Fruit fly (Drosophila melanogaster) whole organism, pupa: ENCODE measurements around the gene por.

Experiments used
- CG10348 ChIP-seq: fragments of 200-800 bp; sonication (Bioruptor generic); IDR thresholded peaks from 2 replicates; pipeline ENCODE4 v1.3.6; 2022; ENCODE audit warnings: missing biosample characterization, missing genetic modification characterization
- CG12605 ChIP-seq: fragments of 200-800 bp; sonication (Bioruptor generic); IDR thresholded peaks from 2 replicates; pipeline ENCODE4 v1.3.6; 2022; ENCODE audit warnings: missing biosample characterization, missing genetic modification characterization
- CG13204 ChIP-seq: fragments of 200-800 bp; sonication (Bioruptor generic); optimal IDR thresholded peaks from 2 replicates; lab custom pipeline; 2018; ENCODE audit warnings: missing biosample characterization, mild to moderate bottlenecking, missing genetic modification characterization, moderate library complexity
- CG14655 ChIP-seq: fragments of 200-800 bp; sonication (Bioruptor generic); optimal IDR thresholded peaks from 3 replicates; lab custom pipeline; 2017; ENCODE audit warnings: mild to moderate bottlenecking, missing biosample characterization, missing genetic modification reagents, missing genetic modification characterization
- CG15710 ChIP-seq: fragments of 200-800 bp; sonication (Bioruptor generic); optimal IDR thresholded peaks from 2 replicates; lab custom pipeline; 2018; ENCODE audit warnings: missing biosample characterization, mild to moderate bottlenecking, missing genetic modification characterization, moderate library complexity
- CG17806 ChIP-seq: fragments of 200-800 bp; sonication (Bioruptor generic); optimal IDR thresholded peaks from 2 replicates; lab custom pipeline; 2018; ENCODE audit warnings: missing biosample characterization, mild to moderate bottlenecking, missing genetic modification characterization, moderate library complexity
- CG32121 ChIP-seq: fragments of 200-800 bp; sonication (Bioruptor generic); IDR thresholded peaks from 2 replicates; pipeline ENCODE4 v1.3.6; 2022; ENCODE audit warnings: missing biosample characterization, missing genetic modification characterization
- CG34367 ChIP-seq: fragments of 200-800 bp; sonication (Bioruptor generic); optimal IDR thresholded peaks from 2 replicates; lab custom pipeline; 2018; ENCODE audit warnings: missing biosample characterization, mild to moderate bottlenecking, missing genetic modification characterization
- CG4496 ChIP-seq: fragments of 200-800 bp; sonication (Bioruptor generic); IDR thresholded peaks from 3 replicates; pipeline ENCODE4 v1.3.6; 2022; ENCODE audit warnings: missing biosample characterization, missing genetic modification characterization
- CG8159 ChIP-seq: fragments of 200-800 bp; sonication (Bioruptor generic); optimal IDR thresholded peaks from 3 replicates; lab custom pipeline; 2018; ENCODE audit warnings: missing biosample characterization, mild to moderate bottlenecking, missing genetic modification characterization, moderate library complexity
- CG8301 ChIP-seq: fragments of 200-800 bp; sonication (Bioruptor generic); optimal IDR thresholded peaks from 2 replicates; lab custom pipeline; 2018; ENCODE audit warnings: missing biosample characterization, mild to moderate bottlenecking, missing genetic modification characterization
- CG9948 ChIP-seq: fragments of 200-800 bp; sonication (Bioruptor generic); optimal IDR thresholded peaks from 2 replicates; lab custom pipeline; 2018; ENCODE audit warnings: missing biosample characterization, mild to moderate bottlenecking, missing genetic modification characterization, moderate library complexity
- D1 ChIP-seq: fragments of 200-800 bp; sonication (Bioruptor generic); optimal IDR thresholded peaks from 2 replicates; lab custom pipeline; 2018; ENCODE audit warnings: missing biosample characterization, mild to moderate bottlenecking, missing genetic modification characterization, moderate library complexity
- EcR ChIP-seq: fragments of 200-800 bp; sonication (Bioruptor generic); optimal IDR thresholded peaks from 3 replicates; lab custom pipeline; 2019; ENCODE audit warnings: missing biosample characterization, missing genetic modification characterization, mild to moderate bottlenecking, moderate library complexity, missing genetic modification reagents
- Ets98B ChIP-seq: fragments of 200-800 bp; sonication (Bioruptor generic); IDR thresholded peaks from 2 replicates; pipeline ENCODE4 v1.3.6; 2022; ENCODE audit warnings: missing biosample characterization, missing genetic modification characterization
- Pif1A ChIP-seq: fragments of 200-800 bp; sonication (Bioruptor generic); optimal IDR thresholded peaks from 3 replicates; lab custom pipeline; 2016; ENCODE audit warnings: missing biosample characterization, missing genetic modification characterization
- Pif1B ChIP-seq: fragments of 200-800 bp; sonication (Bioruptor generic); optimal IDR thresholded peaks from 3 replicates; lab custom pipeline; 2016; ENCODE audit warnings: missing biosample characterization, missing genetic modification characterization
- Snoo ChIP-seq: fragments of 200-800 bp; sonication (Bioruptor generic); optimal IDR thresholded peaks from 3 replicates; lab custom pipeline; 2017; ENCODE audit warnings: missing biosample characterization, mild to moderate bottlenecking, missing genetic modification characterization, inconsistent platforms
- fd96Ca ChIP-seq: fragments of 200-800 bp; sonication (Bioruptor generic); IDR thresholded peaks from 3 replicates; pipeline ENCODE4 v1.3.6; 2022; ENCODE audit warnings: missing biosample characterization, missing genetic modification characterization
- gl ChIP-seq: fragments of 200-800 bp; sonication (Bioruptor generic); optimal IDR thresholded peaks from 2 replicates; lab custom pipeline; 2018; ENCODE audit warnings: missing biosample characterization, mild to moderate bottlenecking, missing genetic modification characterization
- rn ChIP-seq: fragments of 200-800 bp; sonication (Bioruptor generic); IDR thresholded peaks from 2 replicates; pipeline ENCODE4 v1.3.6; 2022; ENCODE audit warnings: missing biosample characterization, missing genetic modification characterization

The por gene

DNA sequence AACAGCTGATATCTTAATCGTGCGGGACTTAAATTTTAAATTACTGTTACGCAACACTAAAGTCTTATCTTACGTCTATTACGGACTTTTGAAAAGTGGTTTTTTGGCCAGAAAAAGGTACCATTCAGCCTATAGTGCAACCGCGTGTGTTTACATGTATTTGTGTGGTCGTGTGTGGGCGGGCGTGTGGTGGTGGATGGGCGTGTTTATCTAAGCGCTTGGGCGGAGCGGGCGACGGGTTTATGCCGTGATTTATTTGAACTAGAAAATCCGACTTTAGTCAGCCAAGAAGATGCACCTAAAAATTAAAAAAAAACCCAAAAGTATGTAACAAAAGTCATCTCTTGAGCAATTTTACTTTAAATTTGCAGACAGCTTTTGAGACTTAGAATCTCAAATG is 16.2 kb downstream of the por start:
- TF ChIP-seq CG15710 (no peak), Ets98B (GFP tag; lab: Robert Waterston, UW) (no peak)

DNA sequence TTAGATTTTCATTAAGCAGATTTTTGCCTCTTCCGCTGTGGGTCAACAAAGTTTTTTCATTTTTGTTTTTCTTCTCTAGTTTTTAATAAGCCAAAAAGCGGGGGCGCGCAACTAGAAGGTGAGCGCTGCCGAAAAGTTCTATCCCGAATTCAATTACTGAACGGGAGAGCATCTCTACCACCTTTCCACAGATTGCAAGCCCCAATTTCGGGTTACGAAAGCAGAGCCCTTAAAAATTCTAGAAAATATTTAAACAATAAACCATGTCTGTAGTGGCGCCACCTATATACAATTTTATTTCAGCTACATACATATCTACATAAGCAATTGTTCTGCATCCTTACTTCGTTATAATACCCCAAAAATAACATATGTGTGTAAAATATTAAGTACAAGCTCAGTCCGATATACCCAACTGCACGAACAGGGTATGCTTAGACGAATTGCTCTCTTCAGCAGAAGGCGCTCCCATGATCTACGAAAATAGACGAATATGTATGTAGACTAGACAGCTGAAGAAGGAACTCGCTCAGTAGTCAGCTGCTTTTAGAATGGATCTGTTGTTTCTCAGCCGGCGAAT is 21.2 kb downstream of the por start, which contains the start of gene CG6106:
Gene CG6106 (plus strand): TSS at position 530 of the 580 bp plus-strand sequence.
- no peak for TF ChIP-seq CG9948 (tag; lab: Kevin White, UChicago)
- no peak for TF ChIP-seq Pif1B (GFP tag; lab: Kevin White, UChicago)
- no peak for TF ChIP-seq CG10348
- TF ChIP-seq CG15710, result no peak
- TF ChIP-seq D1 (tag; lab: Kevin White, UChicago), result no peak
- no peak for TF ChIP-seq Snoo
- no peak for TF ChIP-seq CG12605 (GFP tag; lab: Robert Waterston, UW)
- TF ChIP-seq gl, result no peak
- TF ChIP-seq CG32121 (GFP tag; lab: Robert Waterston, UW), result no peak

DNA sequence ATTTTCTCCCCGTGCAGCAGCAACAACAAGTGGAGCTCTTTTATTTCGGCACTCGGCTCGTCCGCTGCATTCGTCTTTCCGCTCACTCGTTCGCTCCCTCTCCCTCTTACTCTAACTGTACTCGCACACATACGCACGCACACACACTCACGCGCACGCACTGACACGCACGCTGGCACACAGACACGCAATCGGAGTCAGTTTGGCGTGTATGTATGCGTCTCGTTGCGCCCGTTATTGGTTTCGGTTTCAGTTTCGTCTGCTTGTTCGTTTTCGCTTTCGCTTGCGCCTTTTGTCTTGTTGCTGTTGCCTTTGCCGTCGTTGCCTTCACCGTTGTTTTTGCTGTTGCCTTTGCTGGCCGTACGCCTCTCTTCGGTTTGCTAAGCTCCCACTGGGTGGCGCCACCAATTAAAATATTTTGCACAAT is 21.9 kb downstream of the por start:
- TF ChIP-seq Pif1B (GFP tag; lab: Kevin White, UChicago) (no peak), CG34367 (tag; lab: Kevin White, UChicago) (no peak), CG13204 (GFP tag; lab: Kevin White, UChicago) (peak; percentile 73), CG14655 (GFP tag; lab: Kevin White, UChicago) (peak; percentile 27), fd96Ca (GFP tag; lab: Robert Waterston, UW) (0 out of 3 replicates have a peak, but pooled peaks have one; percentile 18), Pif1A (GFP tag; lab: Kevin White, UChicago) (no peak), rn (GFP tag; lab: Robert Waterston, UW) (no peak), CG4496 (peak; percentile 52; the same call in 1 of the 3 replicates), Snoo (peak; percentile 43), CG10348 (no peak), CG8159 (tag; lab: Kevin White, UChicago) (no peak), CG32121 (GFP tag; lab: Robert Waterston, UW) (no peak), Ets98B (GFP tag; lab: Robert Waterston, UW) (no peak), CG9948 (tag; lab: Kevin White, UChicago) (no peak), D1 (tag; lab: Kevin White, UChicago) (no peak), CG17806 (no peak), CG15710 (no peak), CG12605 (GFP tag; lab: Robert Waterston, UW) (no peak)

DNA sequence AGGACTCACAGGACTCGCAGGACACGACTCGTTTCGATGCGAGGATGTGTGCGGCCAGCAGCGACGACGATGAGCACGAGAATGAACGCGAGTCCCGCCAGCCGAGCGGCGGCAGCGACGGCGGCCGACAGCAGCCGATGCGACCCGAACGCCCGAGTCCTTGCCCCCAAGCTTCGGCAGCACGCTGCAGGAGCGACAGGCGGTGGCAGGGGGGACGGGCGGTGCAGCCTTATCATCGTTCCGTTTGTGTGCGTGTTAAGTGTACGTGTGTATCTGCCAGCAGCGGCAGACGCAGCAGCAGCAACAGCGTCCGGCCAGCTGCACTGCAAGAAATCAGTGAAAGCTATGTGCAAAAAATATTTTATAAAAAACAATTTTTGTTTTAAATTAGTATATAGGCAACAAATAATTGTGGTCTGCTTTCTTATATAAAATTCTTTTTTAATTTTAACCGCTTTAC is 23.5 kb downstream of the por start, which contains the start of gene kairos:
Gene kairos (minus strand): TSS at position 51 of the 460 bp plus-strand sequence.
- peak; percentile 25; the same call in 1 of the 3 replicates for TF ChIP-seq CG4496
- no peak for TF ChIP-seq Pif1A (GFP tag; lab: Kevin White, UChicago)
- TF ChIP-seq CG13204 (GFP tag; lab: Kevin White, UChicago), result peak; percentile 75
- TF ChIP-seq CG9948 (tag; lab: Kevin White, UChicago), result no peak

DNA sequence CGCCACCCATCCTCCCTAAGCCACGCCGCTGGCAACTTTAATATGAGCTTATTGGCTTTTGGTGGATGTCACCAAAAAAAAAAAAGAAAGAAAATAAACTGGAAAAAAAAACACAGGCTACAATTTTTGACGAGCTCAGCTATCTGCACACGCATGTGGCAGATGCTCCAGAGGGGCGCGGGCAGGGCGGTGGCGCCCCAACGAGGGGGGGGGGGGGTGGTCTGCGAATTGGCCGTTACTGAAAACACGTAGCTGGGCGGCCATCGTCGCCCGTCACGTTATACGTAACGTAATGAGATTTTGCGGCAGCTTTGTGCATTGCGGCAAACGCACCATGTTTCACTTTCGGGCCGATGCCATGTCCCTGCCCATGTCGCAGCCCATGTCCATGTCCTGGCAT is 29.0 kb downstream of the por start:
- no peak for TF ChIP-seq EcR (GFP tag; lab: Kevin White, UChicago)
- no peak for TF ChIP-seq CG9948 (tag; lab: Kevin White, UChicago)
- no peak for TF ChIP-seq CG13204 (GFP tag; lab: Kevin White, UChicago)
- TF ChIP-seq gl, result no peak
- no peak for TF ChIP-seq CG8301 (tag; lab: Kevin White, UChicago)
- TF ChIP-seq Pif1B (GFP tag; lab: Kevin White, UChicago), result no peak
- TF ChIP-seq CG14655 (GFP tag; lab: Kevin White, UChicago), result no peak
- TF ChIP-seq CG4496, result no peak
- TF ChIP-seq Ets98B (GFP tag; lab: Robert Waterston, UW), result no peak
- TF ChIP-seq Pif1A (GFP tag; lab: Kevin White, UChicago), result no peak
- TF ChIP-seq rn (GFP tag; lab: Robert Waterston, UW), result no peak
- TF ChIP-seq CG32121 (GFP tag; lab: Robert Waterston, UW), result no peak
- no peak for TF ChIP-seq CG15710
- TF ChIP-seq Snoo, result no peak
- TF ChIP-seq CG8159 (tag; lab: Kevin White, UChicago), result no peak
- no peak for TF ChIP-seq CG10348
- TF ChIP-seq CG12605 (GFP tag; lab: Robert Waterston, UW), result no peak
- TF ChIP-seq CG34367 (tag; lab: Kevin White, UChicago), result no peak
- TF ChIP-seq fd96Ca (GFP tag; lab: Robert Waterston, UW), result no peak
- no peak for TF ChIP-seq D1 (tag; lab: Kevin White, UChicago)
- TF ChIP-seq, all 21 proteins: peak for 0

DNA sequence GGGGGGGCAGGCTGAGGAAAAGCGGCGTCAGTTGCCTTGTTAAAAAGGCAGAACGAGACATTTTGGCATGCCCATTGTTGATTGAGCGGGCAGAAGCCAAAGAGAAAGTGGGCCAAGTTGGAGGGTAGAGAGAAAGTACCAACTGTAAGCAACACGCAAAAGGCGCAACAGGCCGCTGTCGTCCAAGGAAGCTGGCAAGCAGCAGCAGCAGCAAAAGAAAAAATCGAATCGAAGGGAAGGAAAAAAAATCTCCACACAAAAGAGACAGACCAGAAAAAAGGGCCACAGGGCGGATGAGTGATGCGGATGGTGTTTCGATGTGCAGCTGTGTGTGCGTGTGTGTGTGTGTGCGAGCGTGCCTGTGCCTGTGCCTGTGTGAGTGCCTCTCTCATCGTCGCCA is 32.0 kb downstream of the por start:
- TF ChIP-seq CG10348 (no peak), rn (GFP tag; lab: Robert Waterston, UW) (no peak), CG14655 (GFP tag; lab: Kevin White, UChicago) (no peak), CG32121 (GFP tag; lab: Robert Waterston, UW) (no peak), CG9948 (tag; lab: Kevin White, UChicago) (no peak), Pif1A (GFP tag; lab: Kevin White, UChicago) (no peak), CG4496 (no peak), D1 (tag; lab: Kevin White, UChicago) (no peak), CG8159 (tag; lab: Kevin White, UChicago) (no peak), CG12605 (GFP tag; lab: Robert Waterston, UW) (no peak), CG15710 (no peak), CG8301 (tag; lab: Kevin White, UChicago) (no peak)
